Fruit fly (Drosophila melanogaster): Measurements from ENCODE around the gene Rassf.

- TF ChIP-seq D1 (tag; optimal IDR thresholded peaks at IDR 0.05), result no peak
- no peak for TF ChIP-seq CG9948 (tag; optimal IDR thresholded peaks at IDR 0.05)
- no peak for TF ChIP-seq rn (GFP tag; IDR thresholded peaks at IDR 0.05)
- TF ChIP-seq Pif1A (GFP tag; optimal IDR thresholded peaks at IDR 0.05), result no peak
- no peak for TF ChIP-seq CG17806 (tag; optimal IDR thresholded peaks at IDR 0.05)
- no peak for TF ChIP-seq CG14655 (GFP tag; optimal IDR thresholded peaks at IDR 0.05)
- TF ChIP-seq Ets98B (GFP tag; IDR thresholded peaks at IDR 0.05), result no peak
- no peak for TF ChIP-seq EcR (GFP tag; optimal IDR thresholded peaks at IDR 0.05)
- no peak for TF ChIP-seq gl (tag; optimal IDR thresholded peaks at IDR 0.05)
- no peak for TF ChIP-seq fd96Ca (GFP tag; IDR thresholded peaks at IDR 0.05)
These were observed 12.4 kb upstream of the Rassf start for dm6 chr3R:23130181-23130580.

Data from whole organism, pupa.